Worm (Caenorhabditis elegans): ENCODE data around the gene C14C10.1.

C14C10.1 gene

DNA sequence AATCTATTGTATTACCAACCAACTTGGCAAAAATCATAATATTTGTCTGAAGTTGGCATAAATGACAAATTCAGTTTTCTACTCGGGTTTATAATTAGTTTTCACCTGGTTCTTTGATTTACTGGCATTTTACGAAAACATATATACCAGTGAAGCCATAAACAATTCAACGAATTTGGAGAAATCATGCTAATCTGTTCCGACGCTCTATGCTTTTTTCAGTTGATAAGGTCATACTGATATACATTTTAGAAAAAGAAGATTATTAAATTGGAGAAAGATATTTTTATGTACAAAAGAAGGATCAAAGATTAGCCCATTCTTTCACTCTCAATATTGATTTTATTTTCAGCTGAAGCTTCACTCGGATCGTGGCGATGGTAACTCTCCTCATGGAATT lies 1.3 kb upstream of the C14C10.1 start:
- TF ChIP-seq pros-1 (tag; optimal IDR thresholded peaks at IDR 0.05) (no peak), fkh-6 (tag; optimal IDR thresholded peaks at IDR 0.05) (no peak), rnt-1 (tag; optimal IDR thresholded peaks at IDR 0.05) (no peak), pha-4 (tag; optimal IDR thresholded peaks at IDR 0.05) (no peak), pat-9 (tag; optimal IDR thresholded peaks at IDR 0.05) (no peak), gmeb-2 (tag; optimal IDR thresholded peaks at IDR 0.05) (no peak), ztf-16 (tag; optimal IDR thresholded peaks at IDR 0.05) (no peak), ceh-30 (tag; optimal IDR thresholded peaks at IDR 0.05) (no peak), ceh-45 (GFP tag; IDR thresholded peaks at IDR 0.05) (no peak), pqm-1 (tag; optimal IDR thresholded peaks at IDR 0.05) (no peak), pax-1 (tag; optimal IDR thresholded peaks at IDR 0.05) (no peak), hlh-15 (tag; optimal IDR thresholded peaks at IDR 0.05) (no peak), lin-11 (tag; optimal IDR thresholded peaks at IDR 0.05) (no peak), ceh-6 (GFP tag; optimal IDR thresholded peaks at IDR 0.05) (no peak), ceh-18 (tag; optimal IDR thresholded peaks at IDR 0.05) (no peak)

DNA sequence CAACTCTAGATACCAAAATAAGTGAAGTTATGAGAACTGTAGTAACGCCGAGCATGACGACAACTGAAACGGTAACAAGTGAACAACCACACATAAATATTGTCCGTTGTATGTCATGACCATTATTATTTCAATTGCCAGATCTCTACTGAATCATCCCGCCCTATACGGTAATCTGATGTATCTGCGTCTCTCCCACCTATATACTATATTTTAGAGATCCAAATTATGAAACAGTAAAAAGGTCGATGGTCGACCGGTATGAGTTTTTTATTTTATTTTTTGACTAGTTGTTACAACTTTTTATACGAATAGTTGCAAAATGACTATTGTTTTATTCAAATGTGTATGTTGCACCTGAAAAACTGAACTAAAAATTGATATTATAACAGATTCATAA lies 2.5 kb downstream of the C14C10.1 start, which contains the start of gene ttr-43:
Gene ttr-43 (minus strand): TSS at position 101 of the 400 bp plus-strand sequence.
- TF ChIP-seq ceh-30 (tag; optimal IDR thresholded peaks at IDR 0.05), result no peak
- no peak for TF ChIP-seq hlh-6 (tag; optimal IDR thresholded peaks at IDR 0.05)
- TF ChIP-seq nfya-1 (tag; optimal IDR thresholded peaks at IDR 0.05), result no peak
- no peak for TF ChIP-seq unc-3 (GFP tag; conservative IDR thresholded peaks at IDR 0.05)
- TF ChIP-seq unc-3 (tag; optimal IDR thresholded peaks at IDR 0.05), result no peak
- TF ChIP-seq ceh-22 (tag; optimal IDR thresholded peaks at IDR 0.05), result no peak
- TF ChIP-seq ceh-2 (tag; optimal IDR thresholded peaks at IDR 0.05), result no peak
- no peak for TF ChIP-seq pqm-1 (tag; optimal IDR thresholded peaks at IDR 0.05)
- TF ChIP-seq npax-4 (tag; optimal IDR thresholded peaks at IDR 0.05), result no peak
- no peak for TF ChIP-seq dve-1 (tag; optimal IDR thresholded peaks at IDR 0.05)
- no peak for TF ChIP-seq unc-86 (tag; optimal IDR thresholded peaks at IDR 0.05)
- no peak for TF ChIP-seq ttx-3 (tag; optimal IDR thresholded peaks at IDR 0.05)
- no peak for TF ChIP-seq nhr-232 (tag; optimal IDR thresholded peaks at IDR 0.05)
- no peak for TF ChIP-seq dmd-4 (tag; optimal IDR thresholded peaks at IDR 0.05; ENCODE audit: borderline replicate concordance)
- TF ChIP-seq C08G9.2 (tag; optimal IDR thresholded peaks at IDR 0.05), result no peak
- TF ChIP-seq F13H6.1 (tag; optimal IDR thresholded peaks at IDR 0.05), result no peak
- no peak for TF ChIP-seq fkh-6 (tag; optimal IDR thresholded peaks at IDR 0.05)
- TF ChIP-seq mec-3 (tag; optimal IDR thresholded peaks at IDR 0.05; ENCODE audit: borderline replicate concordance), result no peak

DNA sequence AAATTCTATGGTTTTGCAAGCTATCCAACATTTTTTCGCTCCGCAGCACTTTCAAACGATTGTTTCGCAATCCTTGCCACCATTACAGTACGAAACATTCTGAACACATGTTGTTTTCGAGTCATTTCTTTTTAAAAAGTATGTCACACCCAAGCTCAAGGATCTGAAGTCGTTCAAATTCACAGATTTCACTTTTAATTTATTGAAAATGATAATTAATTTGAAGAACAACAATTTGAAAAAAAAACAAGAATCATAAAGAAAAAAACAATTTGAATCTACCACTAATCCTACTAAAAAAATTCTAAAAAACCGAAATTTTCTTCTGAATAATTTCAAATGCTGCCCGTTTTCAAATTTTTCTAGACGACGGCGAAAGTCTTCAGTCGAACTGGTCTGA lies 4.2 kb downstream of the C14C10.1 start, which contains the start of gene C14C10.2:
Gene C14C10.2 (minus strand): TSS at position 101 of the 400 bp plus-strand sequence.
- TF ChIP-seq fkh-6 (tag; optimal IDR thresholded peaks at IDR 0.05), result no peak

DNA sequence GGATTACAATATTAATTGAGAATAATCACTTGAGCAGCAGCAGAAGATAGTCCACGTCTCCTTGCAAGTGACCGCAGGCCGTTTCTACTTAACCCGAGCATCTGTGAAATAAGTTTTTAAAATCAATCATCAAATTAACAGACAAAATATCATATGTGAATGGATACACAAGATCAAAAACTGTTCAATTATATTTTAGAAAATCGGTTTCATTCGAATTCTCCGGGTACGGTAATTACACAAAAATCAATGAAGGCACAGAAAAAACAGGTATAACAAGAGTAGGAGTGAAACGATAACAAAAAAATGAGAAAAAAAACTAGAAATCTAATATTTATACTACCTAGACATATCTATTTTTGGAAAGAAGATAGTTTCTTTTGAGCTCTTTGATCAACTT lies 8.1 kb downstream of the C14C10.1 start, which contains the start of gene mma-1:
Gene mma-1 (minus strand): TSS at position 101 of the 400 bp plus-strand sequence.
- TF ChIP-seq ama-1 (optimal IDR thresholded peaks at IDR 0.05), result no peak
- no peak for TF ChIP-seq hlh-6 (tag; optimal IDR thresholded peaks at IDR 0.05)
- TF ChIP-seq hlh-15 (tag; optimal IDR thresholded peaks at IDR 0.05), result no peak

DNA sequence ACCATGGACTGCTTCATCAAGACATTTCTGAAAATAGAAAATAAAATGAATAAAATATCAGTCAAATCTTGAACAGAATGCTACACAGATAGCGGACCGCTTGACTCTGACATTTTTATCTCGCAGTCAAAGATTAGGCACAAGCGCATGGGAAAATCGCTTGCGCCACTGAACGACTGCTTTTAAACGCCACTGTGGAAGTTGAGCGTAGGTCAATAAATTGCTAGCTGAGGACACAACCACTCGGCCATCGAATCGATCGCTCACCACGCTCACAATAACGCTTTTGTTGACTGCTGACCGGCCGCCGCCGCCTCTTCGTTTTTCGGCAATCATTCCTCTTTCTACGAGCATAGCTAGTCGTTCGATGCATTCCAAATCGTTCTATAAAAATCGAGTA lies 8.7 kb downstream of the C14C10.1 start:
- TF ChIP-seq ahr-1 (tag; optimal IDR thresholded peaks at IDR 0.05), result no peak
- TF ChIP-seq syd-9 (tag; optimal IDR thresholded peaks at IDR 0.05), result peak; percentile 63
- no peak for TF ChIP-seq pag-3 (tag; optimal IDR thresholded peaks at IDR 0.05; ENCODE audit: borderline replicate concordance)
- peak; percentile 63 for TF ChIP-seq ceh-6 (GFP tag; optimal IDR thresholded peaks at IDR 0.05)
- TF ChIP-seq nfya-1 (tag; optimal IDR thresholded peaks at IDR 0.05), result peak; percentile 49
- no peak for TF ChIP-seq ceh-24 (tag; optimal IDR thresholded peaks at IDR 0.05)
- peak; percentile 70 for TF ChIP-seq ref-2 (tag; optimal IDR thresholded peaks at IDR 0.05)
- TF ChIP-seq ceh-19 (GFP tag; optimal IDR thresholded peaks at IDR 0.05), result peak; percentile 54
- TF ChIP-seq pat-9 (tag; optimal IDR thresholded peaks at IDR 0.05), result peak; percentile 42
- TF ChIP-seq ceh-45 (GFP tag; IDR thresholded peaks at IDR 0.05), result no peak
- peak; percentile 55 for TF ChIP-seq tbx-2 (tag; optimal IDR thresholded peaks at IDR 0.05)
- TF ChIP-seq ztf-16 (tag; optimal IDR thresholded peaks at IDR 0.05), result peak; percentile 65
- TF ChIP-seq C38D4.7 (GFP tag; optimal IDR thresholded peaks at IDR 0.05), result peak; percentile 35
- TF ChIP-seq K09A11.1 (tag; optimal IDR thresholded peaks at IDR 0.05; ENCODE audit: insufficient read depth), result no peak
- no peak for TF ChIP-seq ama-1 (optimal IDR thresholded peaks at IDR 0.05)
- peak; percentile 54 for TF ChIP-seq ceh-31 (tag; optimal IDR thresholded peaks at IDR 0.05)
- TF ChIP-seq K02D7.2 (tag; optimal IDR thresholded peaks at IDR 0.05), result peak; percentile 40
- TF ChIP-seq ceh-14 (tag; optimal IDR thresholded peaks at IDR 0.05), result peak; percentile 68
- TF ChIP-seq hlh-30 (tag; optimal IDR thresholded peaks at IDR 0.05; ENCODE audit: insufficient read depth), result no peak
- peak; percentile 54 for TF ChIP-seq lin-11 (tag; optimal IDR thresholded peaks at IDR 0.05)
- peak; percentile 29 for TF ChIP-seq F13H6.1 (tag; optimal IDR thresholded peaks at IDR 0.05)
- peak; percentile 64 for TF ChIP-seq gmeb-2 (tag; optimal IDR thresholded peaks at IDR 0.05)
- no peak for TF ChIP-seq elt-4 (tag; optimal IDR thresholded peaks at IDR 0.05)
- TF ChIP-seq pax-1 (tag; optimal IDR thresholded peaks at IDR 0.05), result no peak

Data from whole organism, late embryonic.